Worm (Caenorhabditis elegans) whole organism, L2 larva: ENCODE results near the gene nhr-55.
A peak's percentile ranks its signal among the peaks of the same experiment; 100 is the strongest.

Experiments
- C34F6.9 ChIP-seq: fragments of 150-350 bp; optimal IDR thresholded peaks from 2 replicates; lab custom pipeline; 2014; ENCODE audit warnings: missing biosample characterization, missing genetic modification characterization
- F13H6.1 ChIP-seq: sonication (generic microtip); optimal IDR thresholded peaks from 2 replicates; lab custom pipeline; 2016; ENCODE audit warnings: missing genetic modification characterization, missing compliant biosample characterization
- R02D3.7 ChIP-seq: fragments of 150-350 bp; optimal IDR thresholded peaks from 2 replicates; lab custom pipeline; 2014; ENCODE audit warnings: missing biosample characterization, missing genetic modification characterization
- Y55F3AM.14 ChIP-seq: fragments of 200-800 bp; sonication (Bioruptor generic); optimal IDR thresholded peaks from 2 replicates; lab custom pipeline; 2018; ENCODE audit warnings: mild to moderate bottlenecking, missing genetic modification characterization, missing compliant biosample characterization
- ZK546.5 ChIP-seq: sonication (generic microtip); optimal IDR thresholded peaks from 2 replicates; lab custom pipeline; 2017; ENCODE audit warnings: missing biosample characterization, missing genetic modification characterization
- alr-1 ChIP-seq: fragments of 150-350 bp; optimal IDR thresholded peaks from 2 replicates; lab custom pipeline; 2014; ENCODE audit warnings: missing biosample characterization, missing genetic modification characterization
- aly-2 ChIP-seq: fragments of 150-350 bp; optimal IDR thresholded peaks from 2 replicates; lab custom pipeline; 2014; ENCODE audit warnings: missing biosample characterization, missing genetic modification characterization
- ama-1 ChIP-seq: fragments of 150-350 bp; optimal IDR thresholded peaks from 2 replicates; lab custom pipeline; 2018; ENCODE audit warnings: inconsistent platforms
- blmp-1 ChIP-seq: sonication (generic microtip); optimal IDR thresholded peaks from 2 replicates; lab custom pipeline; 2017; ENCODE audit warnings: missing genetic modification characterization, mild to moderate bottlenecking, missing compliant biosample characterization, antibody characterized with exemption, moderate library complexity; ENCODE audit not compliant: insufficient read depth
- ceh-16 ChIP-seq: fragments of 150-350 bp; optimal IDR thresholded peaks from 2 replicates; lab custom pipeline; 2014; ENCODE audit warnings: missing biosample characterization, missing genetic modification characterization
- crh-2 ChIP-seq: sonication (generic microtip); optimal IDR thresholded peaks from 2 replicates; lab custom pipeline; 2017; ENCODE audit warnings: missing biosample characterization, missing genetic modification characterization
- dmd-4 ChIP-seq: sonication (generic microtip); optimal IDR thresholded peaks from 2 replicates; lab custom pipeline; 2017; ENCODE audit warnings: missing biosample characterization, missing genetic modification characterization
- elt-1 ChIP-seq: fragments of 150-350 bp; optimal IDR thresholded peaks from 2 replicates; lab custom pipeline; 2014; ENCODE audit warnings: missing biosample characterization, missing genetic modification characterization
- elt-3 ChIP-seq: sonication (generic microtip); optimal IDR thresholded peaks from 2 replicates; lab custom pipeline; 2017; ENCODE audit warnings: missing biosample characterization, missing genetic modification characterization
- fos-1 ChIP-seq: fragments of 150-350 bp; optimal IDR thresholded peaks from 2 replicates; lab custom pipeline; 2014; ENCODE audit warnings: missing biosample characterization, missing genetic modification characterization
- gmeb-1 ChIP-seq: fragments of 150-350 bp; optimal IDR thresholded peaks from 2 replicates; lab custom pipeline; 2014; ENCODE audit warnings: missing biosample characterization, missing genetic modification characterization
- lin-11 ChIP-seq: fragments of 150-350 bp; sonication (generic microtip); optimal IDR thresholded peaks from 2 replicates; lab custom pipeline; 2014; ENCODE audit warnings: missing biosample characterization, missing genetic modification characterization, inconsistent platforms, mixed read lengths
- lin-39 ChIP-seq: fragments of 150-350 bp; optimal IDR thresholded peaks from 2 replicates; lab custom pipeline; 2014; ENCODE audit warnings: missing biosample characterization, missing genetic modification reagents, missing genetic modification characterization
- lsy-2 ChIP-seq, 2 experiments: fragments of 150-350 bp in 1 of 2; sonication (generic microtip) in 1 of 2; optimal IDR thresholded peaks; 2 replicates each; lab custom pipeline; 2014 to 2017; ENCODE audit warnings: missing biosample characterization in 2 of 2, missing genetic modification characterization in 2 of 2
- mab-5 ChIP-seq: fragments of 150-350 bp; optimal IDR thresholded peaks from 2 replicates; lab custom pipeline; 2014; ENCODE audit warnings: missing biosample characterization, missing genetic modification characterization
- mbf-1 ChIP-seq: sonication (generic microtip); optimal IDR thresholded peaks from 2 replicates; lab custom pipeline; 2017; ENCODE audit warnings: missing biosample characterization, missing genetic modification characterization
- mdl-1 ChIP-seq, 2 experiments: fragments of 150-350 bp in 1 of 2; sonication (generic microtip) in 1 of 2; optimal IDR thresholded peaks; 2 replicates each; lab custom pipeline; 2017; ENCODE audit warnings: missing biosample characterization in 2 of 2, missing genetic modification characterization in 2 of 2
- nhr-10 ChIP-seq: sonication (generic microtip); optimal IDR thresholded peaks from 2 replicates; lab custom pipeline; 2017; ENCODE audit warnings: missing biosample characterization, missing genetic modification characterization
- nhr-11 ChIP-seq: fragments of 150-350 bp; optimal IDR thresholded peaks from 2 replicates; lab custom pipeline; 2014; ENCODE audit warnings: missing biosample characterization, missing genetic modification characterization
- nhr-12 ChIP-seq: fragments of 150-350 bp; optimal IDR thresholded peaks from 2 replicates; lab custom pipeline; 2014; ENCODE audit warnings: missing biosample characterization, missing genetic modification characterization
- nhr-129 ChIP-seq: fragments of 150-350 bp; optimal IDR thresholded peaks from 2 replicates; lab custom pipeline; 2014; ENCODE audit warnings: missing biosample characterization, missing genetic modification characterization
- nhr-21 ChIP-seq: fragments of 150-350 bp; optimal IDR thresholded peaks from 2 replicates; lab custom pipeline; 2014; ENCODE audit warnings: missing biosample characterization, missing genetic modification characterization
- nhr-237 ChIP-seq: fragments of 150-350 bp; optimal IDR thresholded peaks from 2 replicates; lab custom pipeline; 2014; ENCODE audit warnings: missing biosample characterization, missing genetic modification characterization
- nhr-25 ChIP-seq: fragments of 150-350 bp; sonication (generic microtip); optimal IDR thresholded peaks from 3 replicates; lab custom pipeline; 2014; ENCODE audit warnings: missing biosample characterization, missing genetic modification characterization
- nhr-77 ChIP-seq: fragments of 150-350 bp; optimal IDR thresholded peaks from 2 replicates; lab custom pipeline; 2014; ENCODE audit warnings: missing biosample characterization, missing genetic modification characterization
- peb-1 ChIP-seq: fragments of 150-350 bp; optimal IDR thresholded peaks from 2 replicates; lab custom pipeline; 2014; ENCODE audit warnings: missing biosample characterization, missing genetic modification characterization
- sem-4 ChIP-seq: fragments of 150-350 bp; optimal IDR thresholded peaks from 2 replicates; lab custom pipeline; 2014; ENCODE audit warnings: missing biosample characterization, missing genetic modification reagents, missing genetic modification characterization
- skn-1 ChIP-seq: sonication (generic microtip); optimal IDR thresholded peaks from 2 replicates; lab custom pipeline; 2017; ENCODE audit warnings: missing biosample characterization, missing genetic modification characterization
- sma-3 ChIP-seq: sonication (generic microtip); optimal IDR thresholded peaks from 2 replicates; lab custom pipeline; 2016; ENCODE audit warnings: missing genetic modification reagents, missing genetic modification characterization, missing compliant biosample characterization
- sma-9 ChIP-seq, 2 experiments: fragments of 150-350 bp in 1 of 2; sonication (generic microtip) in 1 of 2; optimal IDR thresholded peaks; 2 replicates each; lab custom pipeline; 2014 to 2016; ENCODE audit warnings: missing genetic modification characterization in 2 of 2, mild to moderate bottlenecking in 1 of 2, missing biosample characterization in 1 of 2, missing compliant biosample characterization in 1 of 2, missing genetic modification reagents in 1 of 2, moderate library complexity in 1 of 2
- unc-62 ChIP-seq: fragments of 150-350 bp; optimal IDR thresholded peaks from 2 replicates; lab custom pipeline; 2014; ENCODE audit warnings: missing biosample characterization, missing genetic modification reagents, missing genetic modification characterization
- zag-1 ChIP-seq: fragments of 150-350 bp; optimal IDR thresholded peaks from 2 replicates; lab custom pipeline; 2014; ENCODE audit warnings: missing biosample characterization, missing genetic modification characterization
- ztf-1 ChIP-seq: fragments of 200-800 bp; sonication (Bioruptor generic); conservative IDR thresholded peaks from 2 replicates; pipeline ENCODE4 v1.3.6; 2022; ENCODE audit warnings: missing genetic modification characterization, missing compliant biosample characterization
- ztf-4 ChIP-seq: fragments of 150-350 bp; optimal IDR thresholded peaks from 2 replicates; lab custom pipeline; 2014; ENCODE audit warnings: missing biosample characterization, missing genetic modification characterization

nhr-55 gene

ce11 chrV:467507-467906 lies 10.5 kb upstream of the nhr-55 start:
- no peak for TF ChIP-seq nhr-21 (tag; lab: Kevin White, UChicago)
- no peak for TF ChIP-seq fos-1 (tag; lab: Kevin White, UChicago)
- no peak for TF ChIP-seq ama-1 (lab: Kevin White, UChicago)
- no peak for TF ChIP-seq nhr-129
- no peak for TF ChIP-seq lsy-2 (tag; optimal IDR thresholded peaks at IDR 0.05; lab: Kevin White, UChicago)
- no peak for TF ChIP-seq peb-1 (tag; lab: Kevin White, UChicago)

- no peak for TF ChIP-seq nhr-11 (tag; lab: Kevin White, UChicago)
- no peak for TF ChIP-seq gmeb-1 (tag; lab: Kevin White, UChicago)
- no peak for TF ChIP-seq unc-62 (GFP tag; lab: Kevin White, UChicago)
- no peak for TF ChIP-seq ztf-1
- no peak for TF ChIP-seq lsy-2 (tag; optimal IDR thresholded peaks at IDR 0.05; lab: Kevin White, UChicago)
- TF ChIP-seq nhr-237 = no peak
- no peak for TF ChIP-seq skn-1
- no peak for TF ChIP-seq ceh-16 (tag; lab: Kevin White, UChicago)
- TF ChIP-seq nhr-25 = no peak
- TF ChIP-seq ZK546.5 = no peak
- TF ChIP-seq R02D3.7 (tag; lab: Kevin White, UChicago) = no peak
- no peak for TF ChIP-seq mbf-1 (tag; lab: Kevin White, UChicago)
- no peak for TF ChIP-seq C34F6.9 (tag; lab: Kevin White, UChicago)
- TF ChIP-seq aly-2 (tag; lab: Kevin White, UChicago) = no peak
- no peak for TF ChIP-seq sem-4 (tag; lab: Kevin White, UChicago)
- no peak for TF ChIP-seq mdl-1 (tag; optimal IDR thresholded peaks at IDR 0.05; lab: Kevin White, UChicago)
- TF ChIP-seq nhr-77 (tag; lab: Kevin White, UChicago) = no peak
Observed at ce11 chrV:468460-468859, 9.5 kb upstream of the nhr-55 start, which contains the start of gene srbc-57. Gene srbc-57 (minus strand): TSS chrV:468560.

- TF ChIP-seq alr-1 (tag; lab: Kevin White, UChicago) (no peak), mbf-1 (tag; lab: Kevin White, UChicago) (no peak)
Observed at ce11 chrV:472589-472988, 5.4 kb upstream of the nhr-55 start, which contains the start of gene srt-31. Gene srt-31 (plus strand): TSS chrV:472889.

- TF ChIP-seq lin-11 = no peak
- TF ChIP-seq fos-1 (tag; lab: Kevin White, UChicago) = peak; percentile 79
- TF ChIP-seq F13H6.1 (tag; lab: Kevin White, UChicago) = no peak
- TF ChIP-seq ZK546.5 = no peak
- no peak for TF ChIP-seq elt-1 (tag; lab: Kevin White, UChicago)
- TF ChIP-seq ztf-4 (tag; lab: Kevin White, UChicago) = no peak
- no peak for TF ChIP-seq mbf-1 (tag; lab: Kevin White, UChicago)
- no peak for TF ChIP-seq nhr-10
- TF ChIP-seq mdl-1 (tag; optimal IDR thresholded peaks at IDR 0.05; lab: Kevin White, UChicago) = no peak
- no peak for TF ChIP-seq nhr-129
- no peak for TF ChIP-seq lsy-2 (tag; optimal IDR thresholded peaks at IDR 0.05; lab: Kevin White, UChicago)
- peak; percentile 26 for TF ChIP-seq crh-2 (tag; lab: Kevin White, UChicago)
- no peak for TF ChIP-seq Y55F3AM.14 (GFP tag; lab: Kevin White, UChicago)
- TF ChIP-seq mab-5 = no peak
- TF ChIP-seq nhr-77 (tag; lab: Kevin White, UChicago) = no peak
- TF ChIP-seq nhr-12 (tag; lab: Kevin White, UChicago) = no peak
- no peak for TF ChIP-seq sem-4 (tag; lab: Kevin White, UChicago)
- no peak for TF ChIP-seq ama-1 (lab: Kevin White, UChicago)
- TF ChIP-seq zag-1 = no peak
- TF ChIP-seq sma-9 (GFP tag; optimal IDR thresholded peaks at IDR 0.05; lab: Kevin White, UChicago) = peak; percentile 43
- no peak for TF ChIP-seq sma-9 (tag; optimal IDR thresholded peaks at IDR 0.05; lab: Kevin White, UChicago)
- TF ChIP-seq sma-3 = no peak
- no peak for TF ChIP-seq lin-39
Observed at ce11 chrV:474516-474915, 3.4 kb upstream of the nhr-55 start, which contains the start of gene nhr-99. Gene nhr-99 (plus strand): TSS chrV:474778.

ce11 chrV:479046-479445 lies 1.1 kb downstream of the nhr-55 start:
- TF ChIP-seq nhr-237 (no peak), sem-4 (tag; lab: Kevin White, UChicago) (no peak), C34F6.9 (tag; lab: Kevin White, UChicago) (no peak), dmd-4 (tag; lab: Kevin White, UChicago) (no peak), nhr-12 (tag; lab: Kevin White, UChicago) (no peak), elt-1 (tag; lab: Kevin White, UChicago) (no peak), nhr-10 (no peak), nhr-129 (no peak), lin-39 (no peak), crh-2 (tag; lab: Kevin White, UChicago) (no peak), ztf-4 (tag; lab: Kevin White, UChicago) (no peak), sma-3 (no peak), nhr-77 (tag; lab: Kevin White, UChicago) (no peak), elt-3 (tag; lab: Kevin White, UChicago) (no peak), ZK546.5 (no peak), sma-9 (GFP tag; optimal IDR thresholded peaks at IDR 0.05; lab: Kevin White, UChicago) (no peak), sma-9 (tag; optimal IDR thresholded peaks at IDR 0.05; lab: Kevin White, UChicago) (no peak), blmp-1 (tag; lab: Kevin White, UChicago) (no peak), peb-1 (tag; lab: Kevin White, UChicago) (no peak), alr-1 (tag; lab: Kevin White, UChicago) (no peak)
